Worm (Caenorhabditis elegans): ENCODE measurements around the gene iffb-1.

Gene iffb-1

ce11 chrIII:2313985-2314494 lies at the start of gene iffb-1, which contains the start of gene fbxa-66:
TSS of gene iffb-1 (plus strand) at chrIII:2314436.
TSS of gene fbxa-66 (minus strand) at chrIII:2314035.
- TF ChIP-seq ces-1 (GFP tag; optimal IDR thresholded peaks at IDR 0.05) (peak; percentile 44), elt-3 (tag; optimal IDR thresholded peaks at IDR 0.05) (no peak)

DNA sequence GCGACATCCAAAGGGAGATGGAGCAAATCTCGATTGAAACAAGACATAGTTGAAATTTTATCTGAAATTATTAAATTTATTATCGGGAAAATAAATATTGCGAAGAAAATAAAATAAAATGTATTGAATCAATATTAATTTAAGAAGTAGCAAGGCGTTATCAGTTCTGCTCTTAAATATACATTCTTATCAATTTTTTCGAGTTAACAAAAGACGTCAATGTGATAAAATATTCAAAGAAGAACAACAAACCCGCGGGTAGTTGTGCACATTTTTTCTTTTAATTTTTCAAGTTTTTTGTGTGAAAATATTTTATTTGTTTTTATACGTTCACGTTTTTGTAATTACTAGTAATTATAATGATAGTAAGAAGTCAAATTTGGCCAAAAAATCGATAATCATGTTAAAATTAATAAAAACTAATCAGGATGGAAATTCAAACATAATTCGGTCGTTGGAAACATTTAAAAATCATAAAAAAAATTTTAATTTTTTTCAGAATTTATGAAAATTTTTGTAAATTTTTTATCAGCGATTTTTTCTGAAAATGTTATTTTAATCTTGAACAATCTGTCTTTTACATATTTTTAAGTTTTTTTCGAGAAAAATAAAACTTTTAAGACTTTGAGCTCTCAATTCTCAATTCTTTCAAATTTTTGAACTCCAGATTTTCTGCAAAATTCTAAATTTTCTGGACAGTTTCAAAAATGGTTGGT lies 48.1 kb upstream of the iffb-1 start, which contains the start of gene fbxa-9:
TSS of gene fbxa-9 (plus strand) at position 666 of the 716 bp plus-strand sequence.
- TF ChIP-seq ces-1 (GFP tag; optimal IDR thresholded peaks at IDR 0.05): no peak

- TF ChIP-seq ceh-43 (GFP tag; optimal IDR thresholded peaks at IDR 0.05) (no peak), zip-8 (tag; optimal IDR thresholded peaks at IDR 0.05) (no peak), unc-120 (tag; optimal IDR thresholded peaks at IDR 0.05; ENCODE audit: poor library complexity, severe bottlenecking) (no peak), tbx-8 (GFP tag; optimal IDR thresholded peaks at IDR 0.05) (no peak), ceh-83 (GFP tag; optimal IDR thresholded peaks at IDR 0.05) (no peak), bed-3 (GFP tag; optimal IDR thresholded peaks at IDR 0.05) (no peak), nhr-12 (tag; optimal IDR thresholded peaks at IDR 0.05) (no peak), lin-32 (GFP tag; optimal IDR thresholded peaks at IDR 0.05) (no peak), ces-1 (GFP tag; optimal IDR thresholded peaks at IDR 0.05) (no peak), ztf-11 (tag; optimal IDR thresholded peaks at IDR 0.05) (no peak), nhr-28 (tag; optimal IDR thresholded peaks at IDR 0.05) (no peak)
Measured at ce11 chrIII:2272075-2272474, 42.2 kb upstream of the iffb-1 start, which contains the start of gene fbxa-48. TSS of gene fbxa-48 (minus strand) at chrIII:2272175.

DNA sequence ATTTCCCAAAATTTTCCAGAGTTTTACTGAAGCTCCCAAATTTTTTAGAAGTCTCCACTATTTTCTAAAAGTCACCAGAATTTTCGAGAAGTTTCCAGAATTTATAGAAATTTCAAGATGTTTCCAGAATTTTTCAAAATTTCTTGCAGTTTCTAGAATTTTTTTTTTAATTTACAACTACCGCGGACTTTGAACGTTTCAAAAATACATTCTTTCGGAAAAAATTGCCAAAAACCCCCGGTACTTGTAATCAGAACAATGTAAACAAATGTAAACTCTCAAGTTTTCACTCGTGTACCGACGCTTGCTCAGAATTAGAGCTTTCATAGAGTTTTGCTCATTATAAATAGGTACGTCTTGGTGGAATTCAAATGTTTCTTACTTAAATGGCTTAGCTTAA lies 41.5 kb upstream of the iffb-1 start, which contains the start of gene fbxa-39:
TSS of gene fbxa-39 (plus strand) at position 301 of the 400 bp plus-strand sequence.
- no peak for TF ChIP-seq pha-4 (tag; optimal IDR thresholded peaks at IDR 0.05)
- TF ChIP-seq mep-1 (tag; optimal IDR thresholded peaks at IDR 0.05): no peak
- no peak for TF ChIP-seq nhr-28 (tag; optimal IDR thresholded peaks at IDR 0.05)
- no peak for TF ChIP-seq nhr-12 (tag; optimal IDR thresholded peaks at IDR 0.05)
- no peak for TF ChIP-seq sptf-1 (tag; optimal IDR thresholded peaks at IDR 0.05)
- no peak for TF ChIP-seq flh-1 (GFP tag; optimal IDR thresholded peaks at IDR 0.05)
- no peak for TF ChIP-seq nhr-76 (tag; optimal IDR thresholded peaks at IDR 0.05)
- TF ChIP-seq elt-3 (tag; optimal IDR thresholded peaks at IDR 0.05): no peak
- no peak for TF ChIP-seq ham-2 (GFP tag; optimal IDR thresholded peaks at IDR 0.05)
- TF ChIP-seq ceh-39 (tag; optimal IDR thresholded peaks at IDR 0.05): no peak
- TF ChIP-seq mab-5 (tag; optimal IDR thresholded peaks at IDR 0.05): no peak
- TF ChIP-seq unc-62 (GFP tag; optimal IDR thresholded peaks at IDR 0.05): no peak
- no peak for TF ChIP-seq ztf-11 (tag; optimal IDR thresholded peaks at IDR 0.05)
- no peak for TF ChIP-seq blmp-1 (tag; optimal IDR thresholded peaks at IDR 0.05)
- TF ChIP-seq cnd-1 (tag; optimal IDR thresholded peaks at IDR 0.05): no peak
- no peak for TF ChIP-seq unc-120 (tag; optimal IDR thresholded peaks at IDR 0.05; ENCODE audit: poor library complexity, severe bottlenecking)

DNA sequence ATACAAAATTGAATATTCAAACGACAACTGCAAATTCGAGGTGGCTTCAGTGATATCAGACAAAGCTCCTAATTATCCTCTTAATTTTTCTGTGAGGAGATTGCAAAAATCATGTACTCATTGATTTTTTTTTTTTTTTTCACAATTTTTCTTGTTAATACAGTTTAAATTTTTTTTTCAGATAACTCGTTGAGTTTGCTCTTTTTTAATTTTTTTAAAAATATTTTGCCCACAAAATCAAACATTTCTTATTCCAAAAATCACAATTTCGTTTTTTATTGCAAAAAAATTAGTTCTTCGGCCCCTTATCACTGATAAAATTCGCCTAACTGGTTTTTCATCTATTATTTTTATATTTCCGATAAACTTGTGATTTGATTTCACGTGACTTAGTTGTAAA lies 37.4 kb upstream of the iffb-1 start, which contains the start of gene Y54F10BM.21:
TSS of gene Y54F10BM.21 (plus strand) at position 301 of the 400 bp plus-strand sequence.
- no peak for TF ChIP-seq ham-2 (GFP tag; optimal IDR thresholded peaks at IDR 0.05)

- TF ChIP-seq blmp-1 (tag; optimal IDR thresholded peaks at IDR 0.05) (no peak), cnd-1 (tag; optimal IDR thresholded peaks at IDR 0.05) (no peak), snpc-4 (tag; optimal IDR thresholded peaks at IDR 0.05) (no peak), elt-1 (tag; optimal IDR thresholded peaks at IDR 0.05; ENCODE audit: borderline replicate concordance, insufficient read depth) (no peak), mab-5 (tag; optimal IDR thresholded peaks at IDR 0.05) (no peak), mls-2 (tag; optimal IDR thresholded peaks at IDR 0.05) (no peak), mep-1 (tag; optimal IDR thresholded peaks at IDR 0.05) (no peak), unc-39 (tag; optimal IDR thresholded peaks at IDR 0.05) (no peak), nhr-76 (tag; optimal IDR thresholded peaks at IDR 0.05) (no peak), ceh-83 (GFP tag; optimal IDR thresholded peaks at IDR 0.05) (no peak), nhr-237 (tag; optimal IDR thresholded peaks at IDR 0.05) (no peak), ceh-39 (tag; optimal IDR thresholded peaks at IDR 0.05) (no peak), lsy-2 (tag; optimal IDR thresholded peaks at IDR 0.05) (no peak), flh-1 (GFP tag; optimal IDR thresholded peaks at IDR 0.05) (no peak), ceh-43 (GFP tag; optimal IDR thresholded peaks at IDR 0.05) (no peak)
Measured at ce11 chrIII:2279457-2279856, 34.8 kb upstream of the iffb-1 start, which contains the start of gene Y54F10BM.23. TSS of gene Y54F10BM.23 (minus strand) at chrIII:2279557.

Data from whole organism, mixed stage, embryonic.